Fruit fly (Drosophila melanogaster) S2 (cell line): ENCODE measurements around the gene eRF1.

Experiments
- CG8478 ChIP-seq: fragments of >200 bp; optimal IDR thresholded peaks from 2 replicates; lab custom pipeline; 2018
- CTCF ChIP-seq, 2 experiments: fragments of >200 bp; optimal IDR thresholded peaks; 2 replicates each; lab custom pipeline; 2018

DNA sequence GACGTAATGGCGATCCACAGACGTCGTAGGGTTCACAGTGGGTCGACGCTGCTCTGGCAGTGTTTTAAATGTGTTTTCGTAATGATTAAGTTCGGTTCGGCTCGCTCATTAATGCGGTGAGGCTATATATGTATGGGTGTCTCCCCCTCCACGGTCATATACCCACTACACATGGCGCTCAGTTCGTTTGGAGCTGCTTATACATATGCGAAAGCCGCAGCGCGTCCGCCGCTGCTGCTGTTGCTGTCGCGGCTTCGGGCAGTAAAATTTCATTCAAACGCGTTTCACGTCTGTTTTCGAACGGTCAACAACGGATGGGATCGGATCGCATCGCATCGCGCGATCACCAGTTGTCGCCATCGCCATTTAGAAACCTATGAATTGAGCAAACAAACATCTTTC, 37.8 kb downstream of the eRF1 start:
- TF ChIP-seq CTCF (optimal IDR thresholded peaks at IDR 0.05; lab: Kevin White, UChicago) (no peak), CG8478 (lab: Kevin White, UChicago) (no peak)
